Worm (Caenorhabditis elegans) whole organism, L4/young adult: ENCODE results near the gene EGAP9.4.

Experiments
- W03F9.2 ChIP-seq: fragments of 150-350 bp; optimal IDR thresholded peaks from 2 replicates; lab custom pipeline; 2014; ENCODE audit warnings: missing biosample characterization, missing genetic modification characterization
- dao-5 ChIP-seq: sonication (generic microtip); optimal IDR thresholded peaks from 2 replicates; lab custom pipeline; 2016; ENCODE audit warnings: missing genotype, missing genetic modification characterization, moderate library complexity, missing compliant biosample characterization
- him-1 ChIP-seq: sonication (generic microtip); optimal IDR thresholded peaks from 2 replicates; lab custom pipeline; 2016; ENCODE audit warnings: missing genotype, missing genetic modification reagents, missing genetic modification characterization, missing compliant biosample characterization

Gene EGAP9.4

DNA sequence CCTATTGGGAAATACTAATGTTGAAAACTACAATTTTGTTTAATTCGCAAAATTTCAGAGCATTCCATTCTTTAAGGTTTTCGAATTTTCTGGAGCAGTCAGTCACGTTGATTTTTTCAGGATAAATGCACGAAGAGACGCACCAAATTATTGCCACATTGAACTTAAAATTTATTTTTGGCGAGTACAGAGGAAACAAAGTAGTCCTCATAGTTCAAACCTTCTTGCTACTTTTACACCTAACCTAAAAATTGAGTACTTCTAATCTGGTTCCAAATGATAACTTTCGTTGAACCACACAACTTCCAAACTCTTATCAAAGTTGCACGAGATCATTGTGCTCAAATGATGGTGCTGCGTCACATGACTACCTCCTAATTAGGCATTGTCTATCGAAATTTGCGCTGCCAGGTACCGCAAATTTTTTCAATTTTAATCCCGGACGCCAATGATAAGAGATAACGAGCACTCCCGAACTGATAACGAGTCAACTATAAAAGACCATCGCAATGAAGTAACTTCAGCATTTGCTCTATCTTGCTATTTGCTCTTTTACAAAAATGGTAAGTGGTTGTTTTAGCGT, 37.6 kb downstream of the EGAP9.4 start, which contains the start of gene cpr-4:
cpr-4 (plus strand) TSS at position 523 of the 583 bp plus-strand sequence.
- no peak for TF ChIP-seq W03F9.2 (tag; lab: Kevin White, UChicago)
- no peak for TF ChIP-seq him-1 (tag; lab: Kevin White, UChicago)
- no peak for TF ChIP-seq dao-5 (tag; lab: Kevin White, UChicago)

DNA sequence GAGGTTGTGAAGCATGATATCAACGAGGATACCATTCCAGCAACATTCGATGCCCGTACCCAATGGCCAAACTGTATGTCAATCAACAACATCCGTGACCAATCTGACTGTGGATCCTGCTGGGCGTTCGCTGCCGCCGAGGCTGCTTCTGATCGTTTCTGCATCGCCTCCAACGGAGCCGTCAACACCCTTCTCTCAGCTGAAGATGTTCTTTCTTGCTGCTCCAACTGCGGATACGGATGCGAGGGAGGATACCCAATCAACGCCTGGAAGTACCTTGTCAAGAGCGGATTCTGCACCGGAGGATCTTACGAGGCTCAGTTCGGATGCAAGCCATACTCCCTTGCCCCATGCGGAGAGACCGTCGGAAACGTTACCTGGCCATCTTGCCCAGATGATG, 38.3 kb downstream of the EGAP9.4 start:
- no peak for TF ChIP-seq W03F9.2 (tag; lab: Kevin White, UChicago)

ce11 chrV:6616294-6616693, 39.6 kb downstream of the EGAP9.4 start:
- TF ChIP-seq him-1 (tag; lab: Kevin White, UChicago) (no peak), dao-5 (tag; lab: Kevin White, UChicago) (no peak), W03F9.2 (tag; lab: Kevin White, UChicago) (no peak)

ce11 chrV:6620809-6621208, 44.1 kb downstream of the EGAP9.4 start:
- TF ChIP-seq dao-5 (tag; lab: Kevin White, UChicago) (no peak), W03F9.2 (tag; lab: Kevin White, UChicago) (no peak), him-1 (tag; lab: Kevin White, UChicago) (no peak)

DNA sequence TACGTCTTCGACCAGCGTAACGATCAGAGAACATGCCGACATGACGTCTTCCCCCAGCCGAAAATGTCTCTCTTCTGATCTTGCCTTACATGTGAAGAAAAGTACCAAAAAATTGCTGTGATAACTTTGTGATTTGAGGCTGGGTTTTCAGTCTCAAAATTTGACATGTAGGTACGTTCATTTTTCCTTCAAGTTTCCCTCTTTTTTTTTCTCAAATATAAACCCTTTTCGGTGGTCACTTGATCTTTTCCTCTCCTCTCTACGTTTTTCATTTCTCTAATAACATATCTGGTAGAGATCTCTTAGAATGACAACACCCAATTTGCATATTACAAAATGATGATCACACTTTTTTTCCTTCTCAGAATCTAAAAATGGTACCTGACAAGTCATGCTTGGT, 45.2 kb downstream of the EGAP9.4 start, which contains the start of gene nhr-37:
nhr-37 (plus strand) TSS at position 301 of the 400 bp plus-strand sequence.
- TF ChIP-seq W03F9.2 (tag; lab: Kevin White, UChicago) (no peak), him-1 (tag; lab: Kevin White, UChicago) (no peak), dao-5 (tag; lab: Kevin White, UChicago) (no peak)

DNA sequence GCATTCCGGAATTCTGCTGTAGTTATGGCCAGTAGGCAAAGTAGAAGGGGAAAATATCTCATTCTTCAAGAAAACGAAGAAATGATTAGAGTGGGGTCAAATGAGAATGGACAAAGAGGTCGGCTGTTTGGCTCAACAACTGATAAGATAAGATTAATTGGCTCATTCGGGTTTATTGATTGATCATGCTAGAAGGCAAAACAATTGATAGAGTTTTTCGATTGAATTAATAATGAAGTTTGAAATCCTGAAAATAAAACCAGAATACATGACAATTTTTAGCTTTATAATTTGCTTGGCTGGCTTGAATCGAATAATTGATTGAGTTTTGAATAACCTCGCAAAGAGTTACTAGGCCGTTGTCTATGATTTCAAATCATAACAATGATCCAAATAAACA, 49.6 kb downstream of the EGAP9.4 start, which contains the start of gene ppt-1:
ppt-1 (minus strand) TSS at position 101 of the 400 bp plus-strand sequence.
- TF ChIP-seq dao-5 (tag; lab: Kevin White, UChicago) (no peak), him-1 (tag; lab: Kevin White, UChicago) (no peak), W03F9.2 (tag; lab: Kevin White, UChicago) (no peak)
